Worm (Caenorhabditis elegans) whole organism, midembryonic: ENCODE data around the gene ints-7.

Experiments
- ztf-23 ChIP-seq: fragments of 200-800 bp; sonication (Bioruptor generic); IDR thresholded peaks from 2 replicates; pipeline ENCODE4 v1.3.6; 2022; ENCODE audit warnings: missing genetic modification reagents, missing genetic modification characterization, missing compliant biosample characterization
- ztf-29 ChIP-seq: fragments of 200-800 bp; sonication (Bioruptor generic); IDR thresholded peaks from 2 replicates; pipeline ENCODE4 v1.3.6; 2022; ENCODE audit warnings: missing genetic modification reagents, missing genetic modification characterization, missing compliant biosample characterization

ce11 chrII:11620630-11621246, 38.1 kb downstream of the ints-7 start:
- TF ChIP-seq ztf-29 (no peak), ztf-23 (GFP tag; lab: Robert Waterston, UW) (no peak)
